Fruit fly (Drosophila melanogaster): ENCODE measurements around the gene dpr18.
A peak's percentile ranks its signal among the peaks of the same experiment; 100 is the strongest.

dpr18 gene

DNA sequence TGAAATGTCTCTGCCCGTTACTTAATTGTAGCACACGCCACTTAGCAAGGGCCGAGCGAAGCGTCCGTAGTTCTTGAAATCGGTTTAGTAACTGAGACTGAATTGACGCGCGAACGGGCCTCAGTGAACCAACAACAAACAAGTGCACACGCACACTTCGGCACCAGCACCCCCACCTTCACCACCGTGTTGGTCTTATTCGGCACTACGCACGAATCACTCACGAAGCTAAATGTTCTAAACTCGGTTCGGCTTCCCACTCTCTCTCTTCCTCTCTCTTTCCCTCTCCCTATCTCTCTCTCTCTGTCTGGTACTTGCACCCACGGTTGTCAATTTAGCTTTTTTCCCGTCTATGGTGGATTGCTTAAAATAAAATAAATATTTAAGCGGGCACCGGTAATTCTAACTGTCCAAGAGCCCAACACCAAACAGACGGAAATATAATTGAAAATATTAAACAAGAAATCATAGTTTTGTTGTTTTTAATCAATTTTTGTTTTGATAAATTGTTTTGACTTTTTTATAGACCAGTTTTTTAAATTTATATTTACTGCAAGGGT, 28.0 kb downstream of the dpr18 start, which contains the start of gene Tob:
Tob (minus strand) TSS at position 65 of the 560 bp plus-strand sequence.
- TF ChIP-seq fd96Ca (GFP tag; IDR thresholded peaks at IDR 0.05) (no peak; the same call in 2 of the 3 replicates), Snoo (tag; optimal IDR thresholded peaks at IDR 0.05) (peak; percentile 22), Pif1B (GFP tag; optimal IDR thresholded peaks at IDR 0.05) (peak; percentile 14), CG34367 (tag; optimal IDR thresholded peaks at IDR 0.05) (no peak), CG10348 (GFP tag; IDR thresholded peaks at IDR 0.05) (no peak), rn (GFP tag; IDR thresholded peaks at IDR 0.05) (no peak), D1 (tag; optimal IDR thresholded peaks at IDR 0.05) (no peak), CG12605 (GFP tag; IDR thresholded peaks at IDR 0.05) (peak; percentile 72), CG17806 (tag; optimal IDR thresholded peaks at IDR 0.05) (no peak), Ets98B (GFP tag; IDR thresholded peaks at IDR 0.05) (peak; percentile 71), CG13204 (GFP tag; optimal IDR thresholded peaks at IDR 0.05) (peak; percentile 15), CG8159 (tag; optimal IDR thresholded peaks at IDR 0.05) (peak; percentile 25), EcR (GFP tag; optimal IDR thresholded peaks at IDR 0.05) (peak; percentile 22), CG14655 (GFP tag; optimal IDR thresholded peaks at IDR 0.05) (peak; percentile 8), CG4496 (GFP tag; IDR thresholded peaks at IDR 0.05) (peak; percentile 79), CG8301 (tag; optimal IDR thresholded peaks at IDR 0.05) (no peak), Pif1A (GFP tag; optimal IDR thresholded peaks at IDR 0.05) (no peak), CG15710 (tag; optimal IDR thresholded peaks at IDR 0.05) (no peak), CG9948 (tag; optimal IDR thresholded peaks at IDR 0.05) (no peak), CG32121 (GFP tag; IDR thresholded peaks at IDR 0.05) (peak; percentile 55; the same call in 1 of the 2 replicates), gl (tag; optimal IDR thresholded peaks at IDR 0.05) (peak; percentile 19)

DNA sequence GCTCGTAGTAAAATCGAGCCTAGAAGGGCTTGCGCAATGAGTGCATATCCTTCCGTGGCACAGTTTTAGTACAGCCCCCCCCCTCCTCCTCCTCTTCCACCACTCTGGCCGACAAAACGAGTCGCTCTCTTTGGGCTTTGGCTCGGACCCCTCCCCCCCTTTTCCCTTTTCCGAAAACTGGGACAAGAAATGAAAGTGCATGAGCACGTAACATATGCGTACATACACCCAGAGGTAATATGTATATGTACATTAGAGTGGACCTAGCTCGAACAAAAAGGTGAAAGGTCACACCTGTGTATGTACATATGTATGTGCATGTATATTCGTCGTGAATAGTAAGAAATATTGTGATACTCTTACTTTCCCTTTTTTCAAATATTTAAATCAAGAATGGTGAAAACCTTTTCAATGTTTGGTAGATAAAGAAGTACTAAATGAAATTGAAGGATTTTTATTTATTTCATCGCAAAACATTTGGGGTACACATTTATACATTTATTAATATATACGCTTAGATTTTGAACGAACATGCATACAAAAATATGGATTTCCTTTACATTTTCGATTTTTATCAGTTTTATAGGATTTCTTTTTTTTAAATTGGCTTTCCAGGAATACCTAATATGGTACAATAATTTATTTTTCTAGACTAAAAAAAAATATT, 29.2 kb downstream of the dpr18 start:
- TF ChIP-seq CG8159 (tag; optimal IDR thresholded peaks at IDR 0.05), result peak; percentile 96
- TF ChIP-seq D1 (tag; optimal IDR thresholded peaks at IDR 0.05), result no peak
- no peak for TF ChIP-seq gl (tag; optimal IDR thresholded peaks at IDR 0.05)
- TF ChIP-seq CG10348 (GFP tag; IDR thresholded peaks at IDR 0.05), result no peak
- TF ChIP-seq CG15710 (tag; optimal IDR thresholded peaks at IDR 0.05), result no peak
- 0 out of 2 replicates have a peak, but pooled peaks have one; percentile 26 for TF ChIP-seq CG12605 (GFP tag; IDR thresholded peaks at IDR 0.05)
- TF ChIP-seq Snoo (tag; optimal IDR thresholded peaks at IDR 0.05), result no peak
- TF ChIP-seq Pif1A (GFP tag; optimal IDR thresholded peaks at IDR 0.05), result peak; percentile 36
- peak; percentile 53 for TF ChIP-seq CG32121 (GFP tag; IDR thresholded peaks at IDR 0.05)
- peak; percentile 54 for TF ChIP-seq EcR (GFP tag; optimal IDR thresholded peaks at IDR 0.05)
- peak; percentile 17 for TF ChIP-seq Pif1B (GFP tag; optimal IDR thresholded peaks at IDR 0.05)
- peak; percentile 74 for TF ChIP-seq CG4496 (GFP tag; IDR thresholded peaks at IDR 0.05)
- peak; percentile 50; the same call in 1 of the 3 replicates for TF ChIP-seq fd96Ca (GFP tag; IDR thresholded peaks at IDR 0.05)
- TF ChIP-seq CG8301 (tag; optimal IDR thresholded peaks at IDR 0.05), result peak; percentile 8
- TF ChIP-seq CG17806 (tag; optimal IDR thresholded peaks at IDR 0.05), result peak; percentile 10

DNA sequence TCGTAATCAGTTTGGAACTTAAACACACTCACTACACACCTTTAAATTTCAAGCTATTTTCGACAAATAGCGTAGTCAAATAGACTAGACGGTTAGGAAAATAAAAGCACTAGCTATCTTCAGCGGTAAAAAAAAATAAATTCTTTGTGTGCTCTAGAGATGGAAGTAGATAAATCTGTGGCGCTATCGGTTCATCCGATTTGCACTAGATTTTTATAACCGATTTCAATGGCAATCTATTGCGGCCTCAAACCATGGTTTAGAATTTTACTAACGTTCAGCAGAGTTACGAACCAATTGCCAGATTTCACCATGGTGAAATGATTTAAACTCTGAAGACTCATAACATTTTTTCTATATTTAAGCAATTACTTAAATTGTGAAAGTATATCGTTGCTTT, 33.0 kb downstream of the dpr18 start:
- TF ChIP-seq D1 (tag; optimal IDR thresholded peaks at IDR 0.05), result no peak
- TF ChIP-seq CG17806 (tag; optimal IDR thresholded peaks at IDR 0.05), result no peak
- peak; percentile 9 for TF ChIP-seq CG8159 (tag; optimal IDR thresholded peaks at IDR 0.05)

DNA sequence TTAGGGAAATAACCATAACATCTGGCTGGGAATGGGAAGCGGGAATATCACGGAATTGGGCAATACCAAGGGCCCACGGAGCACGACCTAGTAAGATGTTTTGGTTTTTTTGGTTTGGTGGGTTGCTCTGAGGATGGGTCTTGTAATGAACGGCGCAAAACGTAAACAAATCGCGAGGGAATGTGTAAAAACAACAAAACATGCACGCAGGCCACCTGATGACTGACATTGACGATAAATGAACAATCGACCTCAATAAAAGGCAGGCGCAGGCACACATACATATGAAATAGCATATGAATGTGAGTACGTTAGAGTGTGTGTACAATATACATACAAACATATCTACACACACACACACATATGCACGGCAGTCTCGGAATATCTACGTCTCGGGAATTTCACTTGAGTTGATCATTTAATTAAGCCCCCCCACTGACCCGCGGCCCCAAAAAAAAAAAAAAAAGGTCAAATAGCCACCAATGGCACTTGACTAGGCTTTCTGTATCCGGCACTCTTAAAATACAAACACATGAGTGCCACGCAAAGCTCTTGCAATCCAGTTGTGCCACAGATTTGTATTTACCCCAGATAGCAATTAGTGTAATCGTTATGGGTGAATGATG, 37.3 kb downstream of the dpr18 start:
- no peak for TF ChIP-seq fd96Ca (GFP tag; IDR thresholded peaks at IDR 0.05)
- no peak for TF ChIP-seq gl (tag; optimal IDR thresholded peaks at IDR 0.05)
- TF ChIP-seq Snoo (tag; optimal IDR thresholded peaks at IDR 0.05), result no peak
- no peak for TF ChIP-seq CG14655 (GFP tag; optimal IDR thresholded peaks at IDR 0.05)
- TF ChIP-seq CG32121 (GFP tag; IDR thresholded peaks at IDR 0.05), result no peak
- no peak for TF ChIP-seq Ets98B (GFP tag; IDR thresholded peaks at IDR 0.05)
- no peak for TF ChIP-seq EcR (GFP tag; optimal IDR thresholded peaks at IDR 0.05)
- no peak for TF ChIP-seq CG13204 (GFP tag; optimal IDR thresholded peaks at IDR 0.05)
- TF ChIP-seq CG9948 (tag; optimal IDR thresholded peaks at IDR 0.05), result no peak
- TF ChIP-seq rn (GFP tag; IDR thresholded peaks at IDR 0.05), result no peak
- TF ChIP-seq D1 (tag; optimal IDR thresholded peaks at IDR 0.05), result no peak
- TF ChIP-seq CG15710 (tag; optimal IDR thresholded peaks at IDR 0.05), result no peak

DNA sequence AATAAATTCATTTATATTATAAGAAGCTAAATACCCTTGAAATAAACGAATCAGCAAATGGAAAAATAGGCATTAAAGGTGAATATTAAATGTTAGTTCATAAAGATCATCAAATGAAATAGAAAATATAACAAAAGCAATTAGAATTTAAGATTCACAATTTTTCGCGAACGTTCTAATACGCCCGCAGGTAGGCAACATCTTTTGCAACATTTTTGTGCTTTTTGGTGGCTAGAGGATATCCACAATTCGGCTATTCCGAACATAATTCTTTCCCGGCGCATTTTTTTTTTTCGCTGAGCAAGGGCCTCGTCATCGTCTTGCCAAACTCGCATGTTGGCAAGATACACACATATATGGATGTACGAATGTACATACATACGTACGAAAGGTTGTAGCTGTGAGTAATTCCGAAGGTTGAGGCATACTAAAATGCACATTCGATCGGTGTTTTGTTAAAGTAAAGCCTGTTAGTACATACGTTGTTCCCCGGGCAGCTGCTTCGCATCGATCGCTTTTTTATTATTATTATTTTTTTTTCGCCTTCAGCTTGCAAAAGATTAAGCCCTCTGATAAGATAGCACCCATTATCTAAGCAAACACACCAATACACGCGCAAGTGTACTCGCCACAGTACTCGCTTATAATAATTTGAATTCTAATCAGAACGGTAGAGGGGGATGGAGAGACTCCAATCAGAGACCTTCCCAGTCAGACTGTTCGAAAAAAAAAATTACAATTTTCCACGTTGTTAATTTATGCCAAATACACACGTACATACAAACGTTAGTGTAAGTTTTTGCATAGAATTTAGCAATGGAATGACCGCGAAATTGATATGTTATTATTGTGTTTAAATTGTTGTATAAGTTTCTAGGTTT, 39.0 kb downstream of the dpr18 start:
- TF ChIP-seq CG17806 (tag; optimal IDR thresholded peaks at IDR 0.05), result no peak
- TF ChIP-seq CG32121 (GFP tag; IDR thresholded peaks at IDR 0.05), result no peak
- peak; percentile 14; the same call in 1 of the 2 replicates for TF ChIP-seq Ets98B (GFP tag; IDR thresholded peaks at IDR 0.05)
- no peak for TF ChIP-seq CG12605 (GFP tag; IDR thresholded peaks at IDR 0.05)
- peak; percentile 8 for TF ChIP-seq CG8159 (tag; optimal IDR thresholded peaks at IDR 0.05)
- TF ChIP-seq CG8301 (tag; optimal IDR thresholded peaks at IDR 0.05), result no peak
- TF ChIP-seq fd96Ca (GFP tag; IDR thresholded peaks at IDR 0.05), result no peak
- no peak for TF ChIP-seq CG13204 (GFP tag; optimal IDR thresholded peaks at IDR 0.05)
- TF ChIP-seq Pif1B (GFP tag; optimal IDR thresholded peaks at IDR 0.05), result peak; percentile 52
- TF ChIP-seq D1 (tag; optimal IDR thresholded peaks at IDR 0.05), result no peak
- peak; percentile 12; the same call in 1 of the 3 replicates for TF ChIP-seq CG4496 (GFP tag; IDR thresholded peaks at IDR 0.05)
- no peak for TF ChIP-seq CG34367 (tag; optimal IDR thresholded peaks at IDR 0.05)
- no peak for TF ChIP-seq CG9948 (tag; optimal IDR thresholded peaks at IDR 0.05)
- TF ChIP-seq EcR (GFP tag; optimal IDR thresholded peaks at IDR 0.05), result no peak
- no peak for TF ChIP-seq CG15710 (tag; optimal IDR thresholded peaks at IDR 0.05)
- no peak for TF ChIP-seq gl (tag; optimal IDR thresholded peaks at IDR 0.05)
- TF ChIP-seq CG10348 (GFP tag; IDR thresholded peaks at IDR 0.05), result no peak
- no peak for TF ChIP-seq CG14655 (GFP tag; optimal IDR thresholded peaks at IDR 0.05)
- TF ChIP-seq Snoo (tag; optimal IDR thresholded peaks at IDR 0.05), result peak; percentile 68
- no peak for TF ChIP-seq rn (GFP tag; IDR thresholded peaks at IDR 0.05)
- peak; percentile 30 for TF ChIP-seq Pif1A (GFP tag; optimal IDR thresholded peaks at IDR 0.05)

Measured in whole organism, pupa.